Fruit fly (Drosophila melanogaster): ENCODE results near the gene CG31176.

The CG31176 gene

dm6 chr3R:21719420-21719933, at the start of gene CG31176:
Gene CG31176, minus strand, starts transcription at chr3R:21719660.
- TF ChIP-seq Sin3A (optimal IDR thresholded peaks at IDR 0.05) (no peak), ttk (optimal IDR thresholded peaks at IDR 0.05) (no peak), insv (optimal IDR thresholded peaks at IDR 0.05) (no peak)

DNA sequence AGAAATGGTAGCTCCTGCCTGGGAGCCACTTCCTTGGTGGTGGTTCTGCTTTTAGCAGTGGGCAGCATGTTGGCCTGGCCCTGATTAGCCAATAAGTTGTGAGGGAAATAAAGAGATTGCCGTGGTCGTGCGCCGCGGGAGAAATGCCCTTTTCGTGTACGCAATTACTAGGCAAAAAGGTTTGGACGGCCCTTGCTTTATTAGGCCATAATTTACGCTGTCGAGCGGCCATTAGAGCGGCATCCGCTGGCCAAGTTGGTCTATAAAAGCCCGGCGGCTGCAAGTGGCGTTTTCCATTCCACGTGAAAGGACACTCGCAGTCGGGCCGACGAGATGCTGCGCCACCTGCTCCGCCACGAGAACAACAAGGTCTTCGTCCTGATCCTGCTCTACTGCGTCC, 49.8 kb upstream of the CG31176 start, which contains the start of gene Burs:
Burs (plus strand) TSS at position 301 of the 400 bp plus-strand sequence.
- no peak for TF ChIP-seq Sin3A (optimal IDR thresholded peaks at IDR 0.05)
- no peak for TF ChIP-seq insv (optimal IDR thresholded peaks at IDR 0.05)
- no peak for TF ChIP-seq h (optimal IDR thresholded peaks at IDR 0.05)
- no peak for TF ChIP-seq psq (optimal IDR thresholded peaks at IDR 0.05)
- TF ChIP-seq ttk (optimal IDR thresholded peaks at IDR 0.05), result no peak
- no peak for TF ChIP-seq Myc (optimal IDR thresholded peaks at IDR 0.05)

DNA sequence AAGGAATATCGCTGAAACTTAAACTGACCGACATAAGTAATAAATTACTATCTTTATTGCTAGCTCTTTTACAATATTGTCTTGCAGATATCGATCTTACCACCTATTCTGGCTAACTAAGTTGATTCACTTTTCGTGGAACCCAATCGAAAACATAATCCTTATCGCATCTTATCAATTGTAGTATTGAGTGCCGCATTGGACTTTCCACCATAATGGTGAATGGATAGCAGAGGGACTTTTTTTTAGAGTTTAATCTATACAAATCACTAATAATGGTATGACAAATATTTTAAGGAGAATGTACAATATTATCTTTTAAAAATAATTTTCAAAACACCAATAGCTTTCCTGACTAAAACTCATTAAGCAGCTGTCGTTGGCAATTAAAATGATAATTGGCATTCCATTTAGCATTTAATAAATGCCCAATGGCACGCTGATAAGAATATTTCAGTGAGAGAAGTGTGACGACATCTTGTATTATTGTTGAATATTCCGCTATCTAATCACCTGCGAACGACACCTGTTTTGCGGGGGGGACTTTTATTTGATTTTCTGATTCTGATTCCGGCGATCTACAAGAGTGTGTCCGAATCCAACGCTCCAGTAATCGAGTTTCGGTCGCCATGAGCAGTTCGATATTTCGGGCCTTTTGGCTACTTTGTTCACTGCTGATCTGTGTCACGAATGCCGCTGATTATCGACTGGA, 38.8 kb upstream of the CG31176 start, which contains the start of gene CG42335:
CG42335 (plus strand) TSS at position 620 of the 712 bp plus-strand sequence.
- TF ChIP-seq ttk (optimal IDR thresholded peaks at IDR 0.05), result no peak
- no peak for TF ChIP-seq psq (optimal IDR thresholded peaks at IDR 0.05)
- no peak for TF ChIP-seq insv (optimal IDR thresholded peaks at IDR 0.05)
- TF ChIP-seq Sin3A (optimal IDR thresholded peaks at IDR 0.05), result no peak
- no peak for TF ChIP-seq Myc (optimal IDR thresholded peaks at IDR 0.05)
- TF ChIP-seq h (optimal IDR thresholded peaks at IDR 0.05), result no peak

DNA sequence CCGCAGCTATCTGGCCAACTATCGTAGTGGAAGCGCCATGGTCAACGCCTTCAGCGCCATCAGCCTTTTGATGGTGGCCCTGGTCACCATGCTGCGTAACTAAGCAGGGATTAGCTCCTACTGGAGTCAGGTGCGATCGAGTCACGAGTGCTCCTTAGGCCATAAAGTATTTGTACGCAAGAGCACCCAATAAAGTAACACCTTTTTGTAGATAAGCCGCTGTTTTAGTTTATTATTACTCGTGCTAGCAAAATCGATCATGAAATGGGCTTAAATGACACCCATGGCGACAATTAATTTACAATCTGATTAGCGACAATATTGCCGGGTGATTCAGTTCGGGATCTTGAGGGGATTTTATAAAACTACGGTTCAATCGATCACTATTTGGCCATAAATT, 38.1 kb upstream of the CG31176 start:
- TF ChIP-seq Sin3A (optimal IDR thresholded peaks at IDR 0.05) (no peak), psq (optimal IDR thresholded peaks at IDR 0.05) (no peak), h (optimal IDR thresholded peaks at IDR 0.05) (no peak), ttk (optimal IDR thresholded peaks at IDR 0.05) (no peak), Myc (optimal IDR thresholded peaks at IDR 0.05) (no peak), insv (optimal IDR thresholded peaks at IDR 0.05) (no peak)

DNA sequence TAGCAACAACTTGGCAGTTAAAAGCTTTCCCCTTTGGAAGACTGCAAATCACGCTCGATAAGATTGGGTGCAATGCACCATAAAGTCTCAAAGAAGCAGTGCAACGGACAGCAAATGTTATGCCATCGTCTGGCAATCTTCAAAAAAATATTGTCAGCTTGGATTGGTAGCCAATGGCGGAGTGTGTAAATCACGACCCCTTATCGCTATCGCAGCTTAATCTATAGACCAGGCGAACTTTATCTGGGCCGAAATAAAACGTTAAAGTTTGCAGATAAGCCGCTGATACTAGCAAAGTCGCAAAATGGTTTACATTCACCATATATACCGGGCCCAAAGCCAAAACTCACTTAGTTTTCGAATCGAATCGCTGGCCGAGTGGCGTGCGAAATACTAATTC, 34.5 kb upstream of the CG31176 start, which contains the start of gene CG31198:
CG31198 (plus strand) TSS at position 351 of the 400 bp plus-strand sequence.
- TF ChIP-seq Sin3A (optimal IDR thresholded peaks at IDR 0.05), result no peak
- TF ChIP-seq h (optimal IDR thresholded peaks at IDR 0.05), result no peak
- TF ChIP-seq Myc (optimal IDR thresholded peaks at IDR 0.05), result no peak

DNA sequence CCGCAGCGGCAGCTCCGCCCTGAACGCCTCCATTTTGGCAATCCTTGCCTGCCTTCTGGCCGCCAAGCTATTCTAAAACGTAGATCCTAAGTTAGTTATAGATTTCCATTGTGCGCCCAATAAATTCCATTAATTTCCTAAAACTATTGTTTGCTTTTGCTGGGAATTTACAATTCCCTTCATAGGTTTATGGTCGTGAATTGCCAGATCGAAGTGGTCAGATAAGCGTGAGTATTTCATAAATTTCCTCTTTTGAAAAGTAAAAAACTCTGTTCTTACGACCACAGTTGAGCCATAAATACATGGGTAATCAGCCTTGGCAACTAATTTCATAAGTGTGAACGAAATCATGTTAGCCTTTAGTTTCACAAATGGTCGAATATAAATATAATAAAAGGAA, 33.6 kb upstream of the CG31176 start:
- TF ChIP-seq insv (optimal IDR thresholded peaks at IDR 0.05) (no peak), Sin3A (optimal IDR thresholded peaks at IDR 0.05) (no peak), h (optimal IDR thresholded peaks at IDR 0.05) (no peak), ttk (optimal IDR thresholded peaks at IDR 0.05) (no peak), psq (optimal IDR thresholded peaks at IDR 0.05) (no peak), Myc (optimal IDR thresholded peaks at IDR 0.05) (no peak)

dm6 chr3R:21748954-21749920, 29.8 kb upstream of the CG31176 start, which contains the start of gene CG31233:
Gene CG31233, plus strand, starts transcription at chr3R:21749853.
- TF ChIP-seq ttk (optimal IDR thresholded peaks at IDR 0.05) (no peak), psq (optimal IDR thresholded peaks at IDR 0.05) (no peak), Myc (optimal IDR thresholded peaks at IDR 0.05) (no peak), Sin3A (optimal IDR thresholded peaks at IDR 0.05) (no peak), insv (optimal IDR thresholded peaks at IDR 0.05) (no peak), h (optimal IDR thresholded peaks at IDR 0.05) (no peak)

DNA sequence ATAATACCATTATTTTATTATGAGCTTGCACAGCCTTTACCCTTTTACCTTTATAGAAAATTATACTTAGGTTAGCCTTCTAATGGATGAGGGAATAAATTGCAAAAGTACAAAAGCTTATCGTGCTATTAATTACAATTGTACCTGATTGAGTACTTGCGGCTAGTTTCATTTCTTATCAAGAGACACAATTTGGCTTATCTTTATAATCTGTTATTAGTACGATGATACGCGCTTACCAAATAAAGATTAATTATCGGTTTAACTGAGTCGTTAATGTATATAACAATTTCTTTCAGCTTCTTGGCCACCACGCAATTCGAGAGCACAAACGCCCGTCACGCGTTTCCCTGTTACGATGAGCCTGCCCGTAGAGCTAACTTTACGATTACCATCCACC, 26.4 kb upstream of the CG31176 start:
- TF ChIP-seq psq (optimal IDR thresholded peaks at IDR 0.05) (no peak), Sin3A (optimal IDR thresholded peaks at IDR 0.05) (no peak), insv (optimal IDR thresholded peaks at IDR 0.05) (no peak), ttk (optimal IDR thresholded peaks at IDR 0.05) (no peak), h (optimal IDR thresholded peaks at IDR 0.05) (no peak)

DNA sequence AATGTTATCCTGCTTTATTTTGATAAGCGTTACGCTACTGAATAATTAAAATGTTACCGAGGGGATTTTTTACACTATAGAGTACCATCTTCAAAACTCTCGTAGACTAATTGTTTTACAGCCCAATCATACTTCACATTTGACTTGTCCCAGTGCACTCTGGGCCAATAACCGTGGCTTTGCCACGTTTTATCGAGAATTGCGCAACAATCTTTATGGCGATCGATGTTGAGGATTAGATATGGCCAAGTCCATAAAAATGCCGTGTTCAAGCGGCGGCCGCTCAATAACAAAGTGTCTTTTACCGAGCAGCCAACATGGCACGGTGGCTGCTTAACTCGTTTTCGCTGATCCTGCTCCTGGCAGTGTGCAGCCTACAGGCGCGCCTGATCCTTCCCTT, 25.5 kb upstream of the CG31176 start, which contains the start of gene CG31343:
CG31343 (plus strand) TSS at position 279 of the 400 bp plus-strand sequence.
- no peak for TF ChIP-seq ttk (optimal IDR thresholded peaks at IDR 0.05)
- TF ChIP-seq Myc (optimal IDR thresholded peaks at IDR 0.05), result no peak
- no peak for TF ChIP-seq Sin3A (optimal IDR thresholded peaks at IDR 0.05)
- TF ChIP-seq h (optimal IDR thresholded peaks at IDR 0.05), result no peak
- no peak for TF ChIP-seq insv (optimal IDR thresholded peaks at IDR 0.05)
- no peak for TF ChIP-seq psq (optimal IDR thresholded peaks at IDR 0.05)

DNA sequence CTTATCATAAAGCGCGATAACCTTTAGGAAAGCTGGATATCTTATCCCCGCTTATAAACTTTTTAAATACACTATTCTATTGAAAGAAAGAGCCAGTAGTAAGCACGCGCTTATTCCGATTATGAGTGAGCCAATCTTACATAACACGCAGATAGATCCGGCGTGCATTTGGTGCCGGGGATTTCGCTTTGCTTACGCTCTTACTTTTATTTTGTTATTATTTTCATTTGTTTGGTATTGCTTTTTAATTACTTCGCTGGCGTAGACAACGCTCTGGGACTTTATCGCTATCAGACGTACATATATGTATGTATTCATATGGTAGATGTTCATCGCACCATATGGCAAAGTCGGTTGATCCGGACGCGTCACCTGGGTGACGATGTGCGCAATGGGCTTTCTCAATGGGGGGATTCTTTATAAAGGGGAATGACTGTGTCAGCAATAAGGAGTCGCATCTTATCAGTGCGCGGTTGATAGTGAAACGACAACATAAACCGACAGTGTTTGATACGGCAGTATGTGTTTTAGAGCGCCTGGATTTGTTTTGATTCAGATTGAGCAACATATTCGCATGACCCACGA, 21.4 kb upstream of the CG31176 start:
- no peak for TF ChIP-seq Sin3A (optimal IDR thresholded peaks at IDR 0.05)
- no peak for TF ChIP-seq psq (optimal IDR thresholded peaks at IDR 0.05)
- TF ChIP-seq h (optimal IDR thresholded peaks at IDR 0.05), result no peak
- no peak for TF ChIP-seq Myc (optimal IDR thresholded peaks at IDR 0.05)
- TF ChIP-seq ttk (optimal IDR thresholded peaks at IDR 0.05), result no peak
- TF ChIP-seq insv (optimal IDR thresholded peaks at IDR 0.05), result no peak

dm6 chr3R:21739750-21740319, 20.4 kb upstream of the CG31176 start, which contains the start of gene CG5849:
Gene CG5849, plus strand, starts transcription at chr3R:21740105.
- TF ChIP-seq ttk (optimal IDR thresholded peaks at IDR 0.05) (no peak), h (optimal IDR thresholded peaks at IDR 0.05) (no peak), Myc (optimal IDR thresholded peaks at IDR 0.05) (no peak), Sin3A (optimal IDR thresholded peaks at IDR 0.05) (no peak), psq (optimal IDR thresholded peaks at IDR 0.05) (no peak), insv (optimal IDR thresholded peaks at IDR 0.05) (no peak)

All from Kc167 (cell line).